Worm (Caenorhabditis elegans) whole organism, L1 larva: ENCODE data around the gene aex-4.

Source experiments
- C34B4.2 ChIP-seq: sonication (generic microtip); optimal IDR thresholded peaks from 2 replicates; lab custom pipeline; 2017; ENCODE audit warnings: mild to moderate bottlenecking, missing genetic modification characterization, missing compliant biosample characterization
- aly-2 ChIP-seq: fragments of 150-350 bp; optimal IDR thresholded peaks from 2 replicates; lab custom pipeline; 2014; ENCODE audit warnings: missing biosample characterization, missing genetic modification characterization
- ceh-82 ChIP-seq, 3 experiments: fragments of 150-350 bp in 1 of 3; sonication (generic microtip) in 2 of 3; optimal IDR thresholded peaks; 2 replicates each; lab custom pipeline; 2014 to 2017; ENCODE audit warnings: missing biosample characterization in 3 of 3, missing genetic modification characterization in 3 of 3
- ceh-88 ChIP-seq: fragments of 200-800 bp; sonication (Bioruptor generic); IDR thresholded peaks from 2 replicates; pipeline ENCODE4 v1.3.6; 2022; ENCODE audit warnings: missing genetic modification characterization, missing compliant biosample characterization
- dpl-1 ChIP-seq, 3 experiments: fragments of 150-350 bp in 2 of 3; sonication (generic microtip) in 1 of 3; optimal IDR thresholded peaks; 2 replicates each; lab custom pipeline; 2014 to 2017; ENCODE audit warnings: missing biosample characterization in 3 of 3, missing genetic modification characterization in 3 of 3, missing genetic modification reagents in 3 of 3
- lin-15B ChIP-seq: fragments of 150-350 bp; sonication (generic microtip); optimal IDR thresholded peaks from 3 replicates; lab custom pipeline; 2014; ENCODE audit warnings: missing biosample characterization, missing genetic modification characterization
- lir-3 ChIP-seq: sonication (generic microtip); optimal IDR thresholded peaks from 2 replicates; lab custom pipeline; 2016; ENCODE audit warnings: mild to moderate bottlenecking, missing genetic modification characterization, moderate library complexity, missing compliant biosample characterization; ENCODE audit not compliant: poor library complexity
- nhr-76 ChIP-seq: sonication (generic microtip); optimal IDR thresholded peaks from 2 replicates; lab custom pipeline; 2017; ENCODE audit warnings: missing biosample characterization, missing genetic modification characterization
- unc-30 ChIP-seq: sonication (generic microtip); optimal IDR thresholded peaks from 2 replicates; lab custom pipeline; 2017; ENCODE audit warnings: missing biosample characterization, missing genetic modification characterization
- ztf-11 ChIP-seq, 2 experiments: sonication (generic microtip); optimal IDR thresholded peaks; 2 replicates each; lab custom pipeline; 2016 to 2017; ENCODE audit warnings: missing genetic modification characterization in 2 of 2, missing biosample characterization in 1 of 2, missing compliant biosample characterization in 1 of 2

- TF ChIP-seq lin-15B (tag; lab: Kevin White, UChicago), result no peak
- no peak for TF ChIP-seq lir-3
- TF ChIP-seq aly-2, result no peak
- TF ChIP-seq dpl-1 (GFP tag; optimal IDR thresholded peaks at IDR 0.05; lab: Kevin White, UChicago), result no peak
- TF ChIP-seq nhr-76, result no peak
- no peak for TF ChIP-seq ztf-11 (tag; optimal IDR thresholded peaks at IDR 0.05; lab: Kevin White, UChicago)
- TF ChIP-seq ceh-88 (GFP tag; lab: Robert Waterston, UW), result no peak
- TF ChIP-seq unc-30 (tag; lab: Kevin White, UChicago), result no peak
- TF ChIP-seq C34B4.2 (tag; lab: Kevin White, UChicago), result no peak
- TF ChIP-seq ceh-82 (tag; optimal IDR thresholded peaks at IDR 0.05; lab: Kevin White, UChicago), result no peak
These were observed 27.2 kb upstream of the aex-4 start for ce11 chrX:3701861-3702260.
